Fruit fly (Drosophila melanogaster) whole organism, embryonic: ENCODE measurements around the gene RunxB.

Experiments used
- CG10543 ChIP-seq: fragments of 200-800 bp; sonication (Bioruptor generic); optimal IDR thresholded peaks from 3 replicates; lab custom pipeline; 2017; ENCODE audit warnings: missing biosample characterization, mild to moderate bottlenecking, missing genetic modification characterization, moderate library complexity
- CG12391 ChIP-seq: fragments of 200-800 bp; sonication (Bioruptor generic); optimal IDR thresholded peaks from 3 replicates; lab custom pipeline; 2018; ENCODE audit warnings: missing biosample characterization, mild to moderate bottlenecking, missing genetic modification characterization, moderate library complexity
- CG12942 ChIP-seq: fragments of 200-800 bp; sonication (Bioruptor generic); optimal IDR thresholded peaks from 3 replicates; lab custom pipeline; 2016; ENCODE audit warnings: missing biosample characterization, missing genetic modification characterization
- CG14710 ChIP-seq: fragments of 200-800 bp; sonication (Bioruptor generic); optimal IDR thresholded peaks from 3 replicates; lab custom pipeline; 2019; ENCODE audit warnings: missing biosample characterization, mild to moderate bottlenecking, missing genetic modification characterization, moderate library complexity
- CG1603 ChIP-seq: fragments of 200-800 bp; sonication (Bioruptor generic); optimal IDR thresholded peaks from 2 replicates; lab custom pipeline; 2019; ENCODE audit warnings: missing biosample characterization, mild to moderate bottlenecking, missing genetic modification characterization, moderate library complexity
- CG17385 ChIP-seq: fragments of 200-800 bp; sonication (Bioruptor generic); optimal IDR thresholded peaks from 3 replicates; lab custom pipeline; 2018; ENCODE audit warnings: missing biosample characterization, mild to moderate bottlenecking, missing genetic modification characterization
- CG2116 ChIP-seq: fragments of 200-800 bp; sonication (Bioruptor generic); optimal IDR thresholded peaks from 3 replicates; lab custom pipeline; 2018; ENCODE audit warnings: missing biosample characterization, mild to moderate bottlenecking, missing genetic modification characterization
- CG2129 ChIP-seq: fragments of 200-800 bp; sonication (Bioruptor generic); IDR thresholded peaks from 2 replicates; pipeline ENCODE4 v1.3.6; 2022; ENCODE audit warnings: missing biosample characterization, missing genetic modification characterization; ENCODE audit not compliant: partially characterized antibody
- CG2678 ChIP-seq: fragments of 200-800 bp; sonication (Bioruptor generic); optimal IDR thresholded peaks from 3 replicates; lab custom pipeline; 2019; ENCODE audit warnings: missing biosample characterization, mild to moderate bottlenecking, missing genetic modification characterization, moderate library complexity
- CG2712 ChIP-seq: fragments of 200-800 bp; optimal IDR thresholded peaks from 3 replicates; lab custom pipeline; 2019; ENCODE audit warnings: missing biosample characterization, mild to moderate bottlenecking, missing genetic modification characterization, moderate library complexity
- CG3281 ChIP-seq: fragments of 200-800 bp; sonication (Bioruptor generic); optimal IDR thresholded peaks from 3 replicates; lab custom pipeline; 2017; ENCODE audit warnings: missing biosample characterization, mild to moderate bottlenecking, missing genetic modification characterization
- CG8924 ChIP-seq: fragments of 200-800 bp; optimal IDR thresholded peaks from 3 replicates; lab custom pipeline; 2019; ENCODE audit warnings: missing biosample characterization, mild to moderate bottlenecking, missing genetic modification characterization, moderate library complexity
- CG9932 ChIP-seq: fragments of 200-800 bp; sonication (Bioruptor generic); IDR thresholded peaks from 2 replicates; pipeline ENCODE4 v1.3.6; 2022; ENCODE audit warnings: missing biosample characterization, missing genetic modification characterization
- ERR ChIP-seq: fragments of 200-800 bp; sonication (Bioruptor generic); optimal IDR thresholded peaks from 2 replicates; lab custom pipeline; 2016; ENCODE audit warnings: missing biosample characterization, missing genetic modification characterization
- Eip74EF ChIP-seq, 2 experiments: fragments of 200-800 bp in 1 of 2; fragments of >200 bp in 1 of 2; sonication (Bioruptor generic) in 1 of 2; optimal IDR thresholded peaks; 2 replicates each; lab custom pipeline; 2017 to 2019; ENCODE audit warnings: missing biosample characterization in 2 of 2, missing genetic modification characterization in 2 of 2, mild to moderate bottlenecking in 1 of 2, moderate library complexity in 1 of 2
- Ets65A ChIP-seq: fragments of 200-800 bp; sonication (Bioruptor generic); peaks from one replicate; lab custom pipeline; 2016; ENCODE audit warnings: missing biosample characterization, missing genetic modification characterization
- H15 ChIP-seq: fragments of 200-800 bp; sonication (Bioruptor generic); IDR thresholded peaks from 3 replicates; pipeline ENCODE4 v1.3.6; 2022; ENCODE audit warnings: missing biosample characterization, missing genetic modification characterization
- HLHmδ ChIP-seq: fragments of 200-800 bp; sonication (Bioruptor generic); optimal IDR thresholded peaks from 2 replicates; lab custom pipeline; 2018; ENCODE audit warnings: missing biosample characterization, mild to moderate bottlenecking, missing genetic modification characterization, moderate library complexity
- Hmr ChIP-seq: fragments of 200-800 bp; sonication (Bioruptor generic); optimal IDR thresholded peaks from 3 replicates; lab custom pipeline; 2017; ENCODE audit warnings: mild to moderate bottlenecking, missing biosample characterization, missing genetic modification reagents, missing genetic modification characterization
- Hr51 ChIP-seq, 2 experiments: fragments of 200-800 bp; sonication (Bioruptor generic); optimal IDR thresholded peaks; 2 replicates in 1 of 2; 3 replicates in 1 of 2; lab custom pipeline; 2016 to 2018; ENCODE audit warnings: missing biosample characterization in 2 of 2, missing genetic modification characterization in 2 of 2, mild to moderate bottlenecking in 1 of 2, moderate library complexity in 1 of 2
- Hr78 ChIP-seq, 2 experiments: fragments of 200-800 bp in 1 of 2; fragments of >200 bp in 1 of 2; sonication (Bioruptor generic) in 1 of 2; optimal IDR thresholded peaks; 2 replicates each; lab custom pipeline; 2017 to 2019; ENCODE audit warnings: missing biosample characterization in 2 of 2, missing genetic modification characterization in 2 of 2, mild to moderate bottlenecking in 1 of 2, moderate library complexity in 1 of 2
- Jarid2 ChIP-seq: fragments of 200-800 bp; sonication (Bioruptor generic); optimal IDR thresholded peaks from 3 replicates; lab custom pipeline; 2017; ENCODE audit warnings: mild to moderate bottlenecking, missing biosample characterization, missing genetic modification reagents, missing genetic modification characterization
- Oli ChIP-seq: fragments of 200-800 bp; sonication (Bioruptor generic); optimal IDR thresholded peaks from 2 replicates; lab custom pipeline; 2018; ENCODE audit warnings: missing biosample characterization, mild to moderate bottlenecking, missing genetic modification characterization, moderate library complexity
- Six4 ChIP-seq: fragments of 200-800 bp; sonication (Bioruptor generic); optimal IDR thresholded peaks from 2 replicates; lab custom pipeline; 2016; ENCODE audit warnings: missing biosample characterization, missing genetic modification characterization
- Vsx1 ChIP-seq: fragments of 200-800 bp; sonication (Bioruptor generic); optimal IDR thresholded peaks from 2 replicates; lab custom pipeline; 2017; ENCODE audit warnings: missing biosample characterization, mild to moderate bottlenecking, missing genetic modification characterization, missing genetic modification reagents
- Xbp1 ChIP-seq: fragments of 200-800 bp; sonication (Bioruptor generic); optimal IDR thresholded peaks from 3 replicates; lab custom pipeline; 2016; ENCODE audit warnings: missing biosample characterization, mild to moderate bottlenecking, missing genetic modification characterization
- amos ChIP-seq: fragments of 200-800 bp; sonication (Bioruptor generic); IDR thresholded peaks from 2 replicates; pipeline ENCODE4 v1.3.6; 2022; ENCODE audit warnings: missing biosample characterization, missing genetic modification characterization; ENCODE audit not compliant: partially characterized antibody
- ci ChIP-seq: fragments of 200-800 bp; sonication (Bioruptor generic); IDR thresholded peaks from 3 replicates; pipeline ENCODE4 v1.3.6; 2022; ENCODE audit warnings: missing biosample characterization, missing genetic modification characterization
- ems ChIP-seq: fragments of 200-800 bp; sonication (Bioruptor generic); optimal IDR thresholded peaks from 3 replicates; lab custom pipeline; 2016; ENCODE audit warnings: missing biosample characterization, missing genetic modification characterization
- eve ChIP-seq, 2 experiments: fragments of >200 bp; optimal IDR thresholded peaks; 2 replicates each; lab custom pipeline; 2017; ENCODE audit warnings: missing biosample characterization in 2 of 2, missing genetic modification characterization in 2 of 2
- exex ChIP-seq: fragments of 200-800 bp; sonication (Bioruptor generic); optimal IDR thresholded peaks from 4 replicates; lab custom pipeline; 2018; ENCODE audit warnings: missing biosample characterization, mild to moderate bottlenecking, missing genetic modification characterization, moderate library complexity
- gt ChIP-seq: fragments of 200-800 bp; sonication (Bioruptor generic); IDR thresholded peaks from 2 replicates; pipeline ENCODE4 v1.3.6; 2022; ENCODE audit warnings: missing biosample characterization, missing genetic modification characterization
- her ChIP-seq: fragments of 200-800 bp; sonication (Bioruptor generic); optimal IDR thresholded peaks from 2 replicates; lab custom pipeline; 2016; ENCODE audit warnings: missing biosample characterization, missing genetic modification characterization
- knrl ChIP-seq: fragments of 200-800 bp; sonication (Bioruptor generic); IDR thresholded peaks from 3 replicates; pipeline ENCODE4 v1.3.6; 2022; ENCODE audit warnings: missing biosample characterization, missing genetic modification characterization; ENCODE audit not compliant: partially characterized antibody
- lab ChIP-seq: fragments of 200-800 bp; sonication (Bioruptor generic); optimal IDR thresholded peaks from 3 replicates; lab custom pipeline; 2017; ENCODE audit warnings: missing biosample characterization, missing genetic modification characterization, mild to moderate bottlenecking, moderate library complexity, missing genetic modification reagents
- lola ChIP-seq, 3 experiments: fragments of >200 bp in 2 of 3; fragments of 200-800 bp in 1 of 3; sonication (Bioruptor generic) in 1 of 3; optimal IDR thresholded peaks; 2 replicates each; lab custom pipeline; 2017 to 2019; ENCODE audit warnings: missing biosample characterization in 3 of 3, missing genetic modification characterization in 3 of 3, mild to moderate bottlenecking in 1 of 3, moderate library complexity in 1 of 3
- pan ChIP-seq, 4 experiments: fragments of >200 bp in 3 of 4; fragments of 200-800 bp in 1 of 4; sonication (Bioruptor generic) in 1 of 4; optimal IDR thresholded peaks in 3 of 4; IDR thresholded peaks in 1 of 4; 2 replicates each; pipeline versions ENCODE4 v1.3.6 to Lab custom; 2017 to 2022; ENCODE audit warnings: missing biosample characterization in 2 of 4, missing genetic modification characterization in 2 of 4, mixed read lengths in 1 of 4
- phol ChIP-seq: fragments of 200-800 bp; sonication (Bioruptor generic); optimal IDR thresholded peaks from 3 replicates; lab custom pipeline; 2018; ENCODE audit warnings: missing biosample characterization, mild to moderate bottlenecking, missing genetic modification characterization, moderate library complexity
- prd ChIP-seq, 3 experiments: fragments of >200 bp in 2 of 3; fragments of 200-800 bp in 1 of 3; sonication (Bioruptor generic) in 1 of 3; optimal IDR thresholded peaks in 2 of 3; IDR thresholded peaks in 1 of 3; 2 replicates in 2 of 3; 3 replicates in 1 of 3; pipeline versions ENCODE4 v1.3.6 to Lab custom; 2017 to 2022; ENCODE audit warnings: missing biosample characterization in 1 of 3, missing genetic modification characterization in 1 of 3
- salm ChIP-seq: fragments of 200-800 bp; sonication (Bioruptor generic); optimal IDR thresholded peaks from 2 replicates; lab custom pipeline; 2018; ENCODE audit warnings: missing biosample characterization, mild to moderate bottlenecking, missing genetic modification characterization
- trem ChIP-seq: fragments of 200-800 bp; optimal IDR thresholded peaks from 3 replicates; lab custom pipeline; 2019; ENCODE audit warnings: missing biosample characterization, mild to moderate bottlenecking, missing genetic modification characterization, moderate library complexity
- twi ChIP-seq: fragments of 200-800 bp; optimal IDR thresholded peaks from 2 replicates; lab custom pipeline; 2019; ENCODE audit warnings: missing biosample characterization, mild to moderate bottlenecking, missing genetic modification characterization, moderate library complexity
- zfh1 ChIP-seq: fragments of 200-800 bp; sonication (Bioruptor generic); IDR thresholded peaks from 3 replicates; pipeline ENCODE4 v1.3.6; 2022; ENCODE audit warnings: missing biosample characterization, missing genetic modification characterization

The RunxB gene

dm6 chrX:20507785-20508184, 30.5 kb upstream of the RunxB start (continued):
- no peak for TF ChIP-seq trem (tag; lab: Kevin White, UChicago)

- TF ChIP-seq CG8924 (peak; percentile 13), CG1603 (tag; lab: Kevin White, UChicago) (peak; percentile 52), phol (tag; lab: Kevin White, UChicago) (peak; percentile 31), Six4 (GFP tag; lab: Kevin White, UChicago) (peak; percentile 5), CG2129 (GFP tag; lab: Robert Waterston, UW) (no peak), Oli (peak; percentile 2), CG10543 (GFP tag; lab: Kevin White, UChicago) (no peak), CG2116 (GFP tag; lab: Kevin White, UChicago) (no peak), CG2712 (peak; percentile 45), CG9932 (GFP tag; lab: Robert Waterston, UW) (no peak), CG12391 (tag; lab: Kevin White, UChicago) (peak; percentile 24), Vsx1 (no peak), amos (GFP tag; lab: Robert Waterston, UW) (no peak), knrl (no peak), ERR (no peak), exex (tag; lab: Kevin White, UChicago) (no peak), CG12942 (GFP tag; lab: Kevin White, UChicago) (no peak), HLHmδ (no peak), CG2678 (tag; lab: Kevin White, UChicago) (peak; percentile 29), Hr51 (GFP tag; optimal IDR thresholded peaks at IDR 0.05; lab: Kevin White, UChicago) (peak in 1 of 2 experiments; percentile 9), H15 (no peak), salm (tag; lab: Kevin White, UChicago) (no peak), Hr78 (GFP tag; optimal IDR thresholded peaks at IDR 0.05; lab: Kevin White, UChicago) (no peak), pan (optimal IDR thresholded peaks at IDR 0.05; lab: Kevin White, UChicago) (no peak), pan (GFP tag; optimal IDR thresholded peaks at IDR 0.05 in 1 of 2, IDR thresholded peaks at IDR 0.05 in 1 of 2) (no peak), Hmr (peak; percentile 14), ems (GFP tag; lab: Kevin White, UChicago) (no peak), CG14710 (peak; percentile 20), zfh1 (GFP tag; lab: Robert Waterston, UW) (peak; percentile 53; the same call in 1 of the 3 replicates), trem (tag; lab: Kevin White, UChicago) (no peak), twi (tag; lab: Kevin White, UChicago) (peak; percentile 0), ci (GFP tag; lab: Robert Waterston, UW) (peak; percentile 37; the same call in 1 of the 3 replicates), lab (GFP tag; lab: Kevin White, UChicago) (peak; percentile 26), CG17385 (peak; percentile 81), her (GFP tag; lab: Kevin White, UChicago) (no peak), Xbp1 (GFP tag; lab: Kevin White, UChicago) (peak; percentile 19), Eip74EF (GFP tag; optimal IDR thresholded peaks at IDR 0.05; lab: Kevin White, UChicago) (no peak), gt (GFP tag; lab: Robert Waterston, UW) (no peak), lola (GFP tag; optimal IDR thresholded peaks at IDR 0.05; lab: Kevin White, UChicago) (peak in 1 of 3 experiments; percentile 36), Ets65A (GFP tag; lab: Kevin White, UChicago) (no peak), CG3281 (GFP tag; lab: Kevin White, UChicago) (peak; percentile 7), prd (optimal IDR thresholded peaks at IDR 0.05; lab: Kevin White, UChicago) (no peak), prd (GFP tag; IDR thresholded peaks at IDR 0.05; lab: Robert Waterston, UW) (no peak), Jarid2 (no peak), eve (GFP tag; optimal IDR thresholded peaks at IDR 0.05; lab: Kevin White, UChicago) (peak in 1 of 2 experiments; percentile 22)
Measured at dm6 chrX:20509535-20510424, 28.5 kb upstream of the RunxB start.
